Fruit fly (Drosophila melanogaster): ENCODE results near the gene hng2.

dm6 chr3R:8811323-8811936, 5.3 kb downstream of the hng2 start:
- TF ChIP-seq Myc (optimal IDR thresholded peaks at IDR 0.05), result no peak
- no peak for TF ChIP-seq Sin3A (optimal IDR thresholded peaks at IDR 0.05)
- no peak for TF ChIP-seq ttk (optimal IDR thresholded peaks at IDR 0.05)
- TF ChIP-seq psq (optimal IDR thresholded peaks at IDR 0.05), result no peak
- TF ChIP-seq insv (optimal IDR thresholded peaks at IDR 0.05), result no peak

Data from Kc167 (cell line).